Fruit fly (Drosophila melanogaster): ENCODE measurements around the gene sstn.
A peak's percentile ranks its signal among the peaks of the same experiment; 100 is the strongest.

sstn gene

dm6 chr3L:15136659-15137572 is 42.4 kb upstream of the sstn start, which contains the start of gene CG12316 (continued):
- TF ChIP-seq MBD-R2 (GFP tag; IDR thresholded peaks at IDR 0.05) (peak; percentile 61), stwl (tag; optimal IDR thresholded peaks at IDR 0.05) (peak; percentile 52), CG11695 (GFP tag; IDR thresholded peaks at IDR 0.05) (peak; percentile 89), nom (GFP tag; optimal IDR thresholded peaks at IDR 0.05) (peak; percentile 95), Sry-δ (GFP tag; optimal IDR thresholded peaks at IDR 0.05) (peak; percentile 70), CG17328 (GFP tag; IDR thresholded peaks at IDR 0.05) (peak; percentile 84), CG7556 (GFP tag; optimal IDR thresholded peaks at IDR 0.05) (peak; percentile 93), E2f1 (GFP tag; IDR thresholded peaks at IDR 0.05) (peak; percentile 77), CG30020 (tag; optimal IDR thresholded peaks at IDR 0.05) (peak; percentile 77), CG11398 (GFP tag; optimal IDR thresholded peaks at IDR 0.05) (peak; percentile 91), hb (GFP tag; IDR thresholded peaks at IDR 0.05; ENCODE audit: partially characterized antibody) (no peak; the same call in 2 of the 3 replicates), jing (GFP tag; optimal IDR thresholded peaks at IDR 0.05) (peak; percentile 77), toy (GFP tag; IDR thresholded peaks at IDR 0.05) (peak; percentile 56), klu (GFP tag; IDR thresholded peaks at IDR 0.05) (peak; percentile 53), CG3838 (GFP tag; optimal IDR thresholded peaks at IDR 0.05) (peak; percentile 61), Dbx (GFP tag; IDR thresholded peaks at IDR 0.05) (peak; percentile 79), Doc3 (GFP tag; IDR thresholded peaks at IDR 0.05; ENCODE audit: partially characterized antibody) (peak; percentile 87), CG9437 (GFP tag; optimal IDR thresholded peaks at IDR 0.05) (peak; percentile 85), bsh (GFP tag; optimal IDR thresholded peaks at IDR 0.05) (peak; percentile 93 to 96), Bgb (GFP tag; IDR thresholded peaks at IDR 0.05; ENCODE audit: partially characterized antibody) (peak; percentile 81), hkb (optimal IDR thresholded peaks at IDR 0.05) (no peak), hkb (GFP tag; IDR thresholded peaks at IDR 0.05) (peak; percentile 93), Med (GFP tag) (peak; percentile 99), CG12391 (tag; optimal IDR thresholded peaks at IDR 0.05) (peak; percentile 94), Kr (GFP tag; optimal IDR thresholded peaks at IDR 0.05) (peak; percentile 72), wor (GFP tag; IDR thresholded peaks at IDR 0.05) (peak; percentile 71), ap (GFP tag; IDR thresholded peaks at IDR 0.05) (peak; percentile 50; the same call in 1 of the 2 replicates), CG4424 (GFP tag; optimal IDR thresholded peaks at IDR 0.05) (peak; percentile 89), nau (GFP tag; optimal IDR thresholded peaks at IDR 0.05) (no peak), CG18476 (GFP tag; optimal IDR thresholded peaks at IDR 0.05) (peak; percentile 89), CG8765 (GFP tag; IDR thresholded peaks at IDR 0.05) (peak; percentile 35), CG42726 (GFP tag; IDR thresholded peaks at IDR 0.05; ENCODE audit: partially characterized antibody) (no peak), shn (GFP tag; optimal IDR thresholded peaks at IDR 0.05) (peak; percentile 93), az2 (GFP tag; optimal IDR thresholded peaks at IDR 0.05) (peak; percentile 86), insv (GFP tag; optimal IDR thresholded peaks at IDR 0.05) (peak; percentile 23 to 70), Hr3 (GFP tag; optimal IDR thresholded peaks at IDR 0.05) (peak; percentile 85), CG18262 (tag; optimal IDR thresholded peaks at IDR 0.05) (peak; percentile 95), hth (optimal IDR thresholded peaks at IDR 0.05) (no peak), pb (GFP tag; optimal IDR thresholded peaks at IDR 0.05) (peak; percentile 94), CG10565 (GFP tag; optimal IDR thresholded peaks at IDR 0.05) (peak; percentile 78), Xbp1 (GFP tag; optimal IDR thresholded peaks at IDR 0.05) (peak; percentile 88), Scr (GFP tag; IDR thresholded peaks at IDR 0.05; ENCODE audit: partially characterized antibody) (peak; percentile 85), CoRest (tag; optimal IDR thresholded peaks at IDR 0.05) (peak; percentile 93), CG15696 (tag; optimal IDR thresholded peaks at IDR 0.05) (peak; percentile 95), CG10543 (GFP tag; optimal IDR thresholded peaks at IDR 0.05) (peak; percentile 96), CG32772 (GFP tag; IDR thresholded peaks at IDR 0.05) (no peak; the same call in none of the 2 replicates), D19A (tag; optimal IDR thresholded peaks at IDR 0.05) (peak; percentile 90), abd-A (tag; optimal IDR thresholded peaks at IDR 0.05) (no peak)
